Fruit fly (Drosophila melanogaster) whole organism, embryonic: Measurements from ENCODE around the gene Ddc.
A peak's percentile ranks its signal among the peaks of the same experiment; 100 is the strongest.

ENCODE experiments used
- Adf1 ChIP-seq: fragments of 200-800 bp; sonication (Bioruptor generic); IDR thresholded peaks from 2 replicates; pipeline ENCODE4 v1.3.6; 2022; ENCODE audit warnings: missing biosample characterization, missing genetic modification characterization
- CG10209 ChIP-seq: fragments of 200-800 bp; sonication (Bioruptor generic); optimal IDR thresholded peaks from 3 replicates; lab custom pipeline; 2017; ENCODE audit warnings: missing biosample characterization, mild to moderate bottlenecking, missing genetic modification characterization, missing genetic modification reagents
- CG10267 ChIP-seq: fragments of 200-800 bp; sonication (Bioruptor generic); optimal IDR thresholded peaks from 2 replicates; lab custom pipeline; 2018; ENCODE audit warnings: missing biosample characterization, mild to moderate bottlenecking, missing genetic modification characterization, moderate library complexity
- CG10543 ChIP-seq: fragments of 200-800 bp; sonication (Bioruptor generic); optimal IDR thresholded peaks from 3 replicates; lab custom pipeline; 2017; ENCODE audit warnings: missing biosample characterization, mild to moderate bottlenecking, missing genetic modification characterization, moderate library complexity
- CG11085 ChIP-seq: fragments of 200-800 bp; sonication (Bioruptor generic); IDR thresholded peaks from 2 replicates; pipeline ENCODE4 v1.3.6; 2022; ENCODE audit warnings: missing biosample characterization, missing genetic modification characterization
- CG11247 ChIP-seq: fragments of 200-800 bp; sonication (Bioruptor generic); IDR thresholded peaks from 2 replicates; pipeline ENCODE4 v1.3.6; 2022; ENCODE audit warnings: missing biosample characterization, missing genetic modification characterization
- CG11504 ChIP-seq: fragments of 200-800 bp; sonication (Bioruptor generic); optimal IDR thresholded peaks from 3 replicates; lab custom pipeline; 2019; ENCODE audit warnings: missing biosample characterization, mild to moderate bottlenecking, missing genetic modification characterization, moderate library complexity
- CG13123 ChIP-seq: fragments of 200-800 bp; sonication (Bioruptor generic); optimal IDR thresholded peaks from 2 replicates; lab custom pipeline; 2016; ENCODE audit warnings: missing biosample characterization, missing genetic modification characterization
- CG13296 ChIP-seq: fragments of 200-800 bp; sonication (Bioruptor generic); optimal IDR thresholded peaks from 3 replicates; lab custom pipeline; 2018; ENCODE audit warnings: missing biosample characterization, mild to moderate bottlenecking, missing genetic modification characterization
- CG15073 ChIP-seq: fragments of 200-800 bp; sonication (Bioruptor generic); optimal IDR thresholded peaks from 2 replicates; lab custom pipeline; 2016; ENCODE audit warnings: missing biosample characterization, missing genetic modification characterization
- CG15696 ChIP-seq: fragments of 200-800 bp; sonication (Bioruptor generic); optimal IDR thresholded peaks from 2 replicates; lab custom pipeline; 2019; ENCODE audit warnings: missing biosample characterization, mild to moderate bottlenecking, missing genetic modification characterization, moderate library complexity
- CG17568 ChIP-seq: fragments of 200-800 bp; sonication (Bioruptor generic); optimal IDR thresholded peaks from 2 replicates; lab custom pipeline; 2018; ENCODE audit warnings: missing biosample characterization, mild to moderate bottlenecking, missing genetic modification characterization, moderate library complexity
- CG17829 ChIP-seq: fragments of 200-800 bp; optimal IDR thresholded peaks from 2 replicates; lab custom pipeline; 2019; ENCODE audit warnings: missing biosample characterization, mild to moderate bottlenecking, missing genetic modification characterization, moderate library complexity
- CG2199 ChIP-seq: fragments of 200-800 bp; sonication (Bioruptor generic); IDR thresholded peaks from 3 replicates; pipeline ENCODE4 v1.3.6; 2022; ENCODE audit warnings: missing biosample characterization, missing genetic modification characterization
- CG31441 ChIP-seq: fragments of 200-800 bp; sonication (Bioruptor generic); IDR thresholded peaks from 2 replicates; pipeline ENCODE4 v1.3.6; 2022; ENCODE audit warnings: missing biosample characterization, missing genetic modification characterization
- CG7556 ChIP-seq: fragments of 200-800 bp; sonication (Bioruptor generic); optimal IDR thresholded peaks from 2 replicates; lab custom pipeline; 2017; ENCODE audit warnings: missing biosample characterization, mild to moderate bottlenecking, missing genetic modification characterization
- CG9932 ChIP-seq: fragments of 200-800 bp; sonication (Bioruptor generic); IDR thresholded peaks from 2 replicates; pipeline ENCODE4 v1.3.6; 2022; ENCODE audit warnings: missing biosample characterization, missing genetic modification characterization
- CoRest ChIP-seq: fragments of 200-800 bp; sonication (Bioruptor generic); optimal IDR thresholded peaks from 3 replicates; lab custom pipeline; 2018; ENCODE audit warnings: missing biosample characterization, mild to moderate bottlenecking, missing genetic modification characterization, moderate library complexity
- D19A ChIP-seq: fragments of 200-800 bp; optimal IDR thresholded peaks from 3 replicates; lab custom pipeline; 2019; ENCODE audit warnings: missing biosample characterization, mild to moderate bottlenecking, missing genetic modification characterization, moderate library complexity
- Hr3 ChIP-seq: fragments of 200-800 bp; sonication (Bioruptor generic); optimal IDR thresholded peaks from 3 replicates; lab custom pipeline; 2016; ENCODE audit warnings: missing biosample characterization, missing genetic modification characterization
- Six4 ChIP-seq: fragments of 200-800 bp; sonication (Bioruptor generic); optimal IDR thresholded peaks from 2 replicates; lab custom pipeline; 2016; ENCODE audit warnings: missing biosample characterization, missing genetic modification characterization
- Trl ChIP-seq, 3 experiments: fragments of >200 bp in 2 of 3; fragments of 200-800 bp in 1 of 3; sonication (Bioruptor generic) in 1 of 3; optimal IDR thresholded peaks; 2 replicates in 1 of 3; 3 replicates in 2 of 3; lab custom pipeline; 2016 to 2017; ENCODE audit warnings: missing biosample characterization in 1 of 3, missing genetic modification characterization in 1 of 3
- Vsx1 ChIP-seq: fragments of 200-800 bp; sonication (Bioruptor generic); optimal IDR thresholded peaks from 2 replicates; lab custom pipeline; 2017; ENCODE audit warnings: missing biosample characterization, mild to moderate bottlenecking, missing genetic modification characterization, missing genetic modification reagents
- Xrp1 ChIP-seq: fragments of 200-800 bp; sonication (Bioruptor generic); IDR thresholded peaks from 2 replicates; pipeline ENCODE4 v1.3.6; 2022; ENCODE audit warnings: missing biosample characterization, missing genetic modification characterization
- YL-1 ChIP-seq: fragments of 200-800 bp; sonication (Bioruptor generic); optimal IDR thresholded peaks from 3 replicates; lab custom pipeline; 2017; ENCODE audit warnings: missing biosample characterization, mild to moderate bottlenecking, missing genetic modification characterization
- ac ChIP-seq: fragments of 200-800 bp; sonication (Bioruptor generic); optimal IDR thresholded peaks from 3 replicates; lab custom pipeline; 2017; ENCODE audit warnings: missing biosample characterization, mild to moderate bottlenecking, missing genetic modification characterization
- az2 ChIP-seq: fragments of 200-800 bp; sonication (Bioruptor generic); optimal IDR thresholded peaks from 3 replicates; lab custom pipeline; 2016; ENCODE audit warnings: missing biosample characterization, missing genetic modification characterization
- chinmo ChIP-seq: fragments of 200-800 bp; sonication (Bioruptor generic); IDR thresholded peaks from 4 replicates; pipeline ENCODE4 v1.3.6; 2022; ENCODE audit warnings: missing biosample characterization, missing genetic modification characterization; ENCODE audit not compliant: partially characterized antibody
- chm ChIP-seq: fragments of 200-800 bp; sonication (Bioruptor generic); IDR thresholded peaks from 2 replicates; pipeline ENCODE4 v1.3.6; 2022; ENCODE audit warnings: missing biosample characterization, missing genetic modification characterization
- corto ChIP-seq: fragments of 200-800 bp; sonication (Bioruptor generic); optimal IDR thresholded peaks from 2 replicates; lab custom pipeline; 2016; ENCODE audit warnings: missing biosample characterization, mild to moderate bottlenecking, missing genetic modification characterization, moderate library complexity
- croc ChIP-seq: fragments of 200-800 bp; sonication (Bioruptor generic); conservative IDR thresholded peaks from 3 replicates; pipeline ENCODE4 v1.3.6; 2022; ENCODE audit warnings: missing biosample characterization, missing genetic modification characterization
- dmrt11E ChIP-seq: fragments of 200-800 bp; sonication (Bioruptor generic); optimal IDR thresholded peaks from 3 replicates; lab custom pipeline; 2018; ENCODE audit warnings: missing biosample characterization, mild to moderate bottlenecking, missing genetic modification characterization, moderate library complexity
- dmrt99B ChIP-seq: fragments of 200-800 bp; sonication (Bioruptor generic); optimal IDR thresholded peaks from 2 replicates; lab custom pipeline; 2018; ENCODE audit warnings: missing biosample characterization, mild to moderate bottlenecking, missing genetic modification characterization, moderate library complexity
- gcm ChIP-seq: fragments of 200-800 bp; sonication (Bioruptor generic); optimal IDR thresholded peaks from 2 replicates; lab custom pipeline; 2019; ENCODE audit warnings: missing biosample characterization, mild to moderate bottlenecking, missing genetic modification characterization, moderate library complexity
- grau ChIP-seq: fragments of 200-800 bp; optimal IDR thresholded peaks from 3 replicates; lab custom pipeline; 2019; ENCODE audit warnings: missing biosample characterization, mild to moderate bottlenecking, missing genetic modification characterization, moderate library complexity
- grn ChIP-seq: fragments of 200-800 bp; sonication (Bioruptor generic); optimal IDR thresholded peaks from 3 replicates; lab custom pipeline; 2017; ENCODE audit warnings: missing biosample characterization, missing genetic modification characterization
- gsb-n ChIP-seq: fragments of 200-800 bp; sonication (Bioruptor generic); optimal IDR thresholded peaks from 3 replicates; lab custom pipeline; 2018; ENCODE audit warnings: missing biosample characterization, mild to moderate bottlenecking, missing genetic modification characterization
- hb ChIP-seq: fragments of 200-800 bp; sonication (Bioruptor generic); IDR thresholded peaks from 3 replicates; pipeline ENCODE4 v1.3.6; 2022; ENCODE audit warnings: missing biosample characterization, missing genetic modification characterization; ENCODE audit not compliant: partially characterized antibody
- nmo ChIP-seq: fragments of 200-800 bp; sonication (Bioruptor generic); optimal IDR thresholded peaks from 2 replicates; lab custom pipeline; 2018; ENCODE audit warnings: missing biosample characterization, mild to moderate bottlenecking, missing genetic modification characterization, moderate library complexity
- nom ChIP-seq: fragments of 200-800 bp; sonication (Bioruptor generic); optimal IDR thresholded peaks from 2 replicates; lab custom pipeline; 2017; ENCODE audit warnings: missing biosample characterization, missing genetic modification characterization, mild to moderate bottlenecking, moderate library complexity, missing genetic modification reagents
- onecut ChIP-seq: fragments of 200-800 bp; sonication (Bioruptor generic); IDR thresholded peaks from 2 replicates; pipeline ENCODE4 v1.3.6; 2022; ENCODE audit warnings: missing biosample characterization, missing genetic modification characterization
- otp ChIP-seq: fragments of 200-800 bp; sonication (Bioruptor generic); IDR thresholded peaks from 3 replicates; pipeline ENCODE4, ENCODE4 v1.3.6; 2022; ENCODE audit warnings: missing biosample characterization, missing genetic modification characterization
- pho ChIP-seq: fragments of 200-800 bp; sonication (Bioruptor generic); optimal IDR thresholded peaks from 2 replicates; lab custom pipeline; 2016; ENCODE audit warnings: missing biosample characterization, missing genetic modification characterization
- phol ChIP-seq: fragments of 200-800 bp; sonication (Bioruptor generic); optimal IDR thresholded peaks from 3 replicates; lab custom pipeline; 2018; ENCODE audit warnings: missing biosample characterization, mild to moderate bottlenecking, missing genetic modification characterization, moderate library complexity
- psq ChIP-seq: fragments of 200-800 bp; sonication (Bioruptor generic); optimal IDR thresholded peaks from 2 replicates; lab custom pipeline; 2017; ENCODE audit warnings: missing biosample characterization, missing genetic modification characterization
- row ChIP-seq: fragments of 200-800 bp; sonication (Bioruptor generic); IDR thresholded peaks from 3 replicates; pipeline ENCODE4 v1.3.6; 2022; ENCODE audit warnings: missing biosample characterization, missing genetic modification characterization
- scrt ChIP-seq: fragments of 200-800 bp; sonication (Bioruptor generic); optimal IDR thresholded peaks from 2 replicates; lab custom pipeline; 2018; ENCODE audit warnings: missing biosample characterization, mild to moderate bottlenecking, missing genetic modification characterization, moderate library complexity
- sens ChIP-seq: fragments of 200-800 bp; sonication (Bioruptor generic); peaks from one replicate; lab custom pipeline; 2016; ENCODE audit warnings: missing biosample characterization, missing genetic modification characterization
- shn ChIP-seq: fragments of 200-800 bp; sonication (Bioruptor generic); optimal IDR thresholded peaks from 3 replicates; lab custom pipeline; 2016; ENCODE audit warnings: missing biosample characterization, missing genetic modification characterization
- vvl ChIP-seq: fragments of 200-800 bp; sonication (Bioruptor generic); IDR thresholded peaks from 2 replicates; pipeline ENCODE4 v1.3.6; 2022; ENCODE audit warnings: missing biosample characterization, missing genetic modification characterization

The Ddc gene

DNA sequence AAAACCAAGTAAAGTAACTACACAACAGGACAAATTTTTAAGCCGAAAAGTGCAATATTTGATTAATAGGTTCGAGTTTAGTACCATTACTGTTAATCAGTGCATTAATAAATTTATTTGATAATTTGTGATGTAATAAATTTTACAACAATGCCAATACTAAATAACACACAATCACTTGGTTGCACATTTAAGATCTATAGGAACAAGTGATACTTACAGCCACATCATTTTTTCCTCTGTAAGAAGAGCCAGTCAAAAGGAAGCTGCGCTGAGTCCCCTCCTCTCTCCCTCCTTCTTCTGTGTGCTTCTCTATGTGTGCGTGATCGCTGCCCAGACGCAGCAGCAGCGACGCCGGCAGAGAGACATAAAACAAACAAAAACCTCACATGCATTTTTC lies 16.6 kb upstream of the Ddc start (continued):
- TF ChIP-seq CG9932 (GFP tag; lab: Robert Waterston, UW) = no peak
- TF ChIP-seq dmrt11E (tag; lab: Kevin White, UChicago) = peak; percentile 89
- TF ChIP-seq CG31441 (GFP tag; lab: Robert Waterston, UW) = peak; percentile 31; the same call in 1 of the 2 replicates
- TF ChIP-seq ac = peak; percentile 44
- peak; percentile 49 for TF ChIP-seq CG17568 (GFP tag; lab: Kevin White, UChicago)
- peak; percentile 22; the same call in 1 of the 3 replicates for TF ChIP-seq croc (GFP tag; lab: Robert Waterston, UW)
- TF ChIP-seq gcm (GFP tag; lab: Kevin White, UChicago) = peak; percentile 55
- TF ChIP-seq CG13123 = no peak
- 0 out of 2 replicates have a peak, but pooled peaks have one; percentile 27 for TF ChIP-seq chm (GFP tag; lab: Robert Waterston, UW)
- peak; percentile 49; the same call in 1 of the 2 replicates for TF ChIP-seq Xrp1 (GFP tag; lab: Robert Waterston, UW)
- TF ChIP-seq CG7556 (GFP tag; lab: Kevin White, UChicago) = peak; percentile 34
- TF ChIP-seq sens = peak; percentile 83
- TF ChIP-seq onecut (GFP tag; lab: Robert Waterston, UW) = no peak
- peak; percentile 7 for TF ChIP-seq Hr3 (GFP tag; lab: Kevin White, UChicago)
- TF ChIP-seq phol (tag; lab: Kevin White, UChicago) = peak; percentile 60
- TF ChIP-seq shn (GFP tag; lab: Kevin White, UChicago) = no peak
- TF ChIP-seq nom (GFP tag; lab: Kevin White, UChicago) = peak; percentile 88
- TF ChIP-seq psq (GFP tag; lab: Kevin White, UChicago) = peak; percentile 71
- peak; percentile 42 for TF ChIP-seq gsb-n (tag; lab: Kevin White, UChicago)
- no peak for TF ChIP-seq pho
- peak; percentile 60 for TF ChIP-seq CG17829 (tag; lab: Kevin White, UChicago)
- TF ChIP-seq Trl (optimal IDR thresholded peaks at IDR 0.05; lab: Kevin White, UChicago) = no peak
- no peak for TF ChIP-seq Trl (GFP tag; optimal IDR thresholded peaks at IDR 0.05; lab: Kevin White, UChicago)
- no peak for TF ChIP-seq CG13296 (GFP tag; lab: Kevin White, UChicago)
- no peak for TF ChIP-seq grn
- no peak for TF ChIP-seq vvl
- TF ChIP-seq nmo (GFP tag; lab: Kevin White, UChicago) = peak; percentile 51
- no peak for TF ChIP-seq CG11247 (GFP tag; lab: Robert Waterston, UW)
- peak; percentile 4 for TF ChIP-seq Vsx1 (GFP tag; lab: Kevin White, UChicago)
- TF ChIP-seq row (GFP tag; lab: Robert Waterston, UW) = peak; percentile 40; the same call in 1 of the 3 replicates
- TF ChIP-seq D19A (tag; lab: Kevin White, UChicago) = peak; percentile 50
- peak; percentile 36 for TF ChIP-seq CG15073 (GFP tag; lab: Kevin White, UChicago)
- TF ChIP-seq CG10267 = peak; percentile 46
- peak; percentile 0 for TF ChIP-seq CG11504 (tag; lab: Kevin White, UChicago)
- 0 out of 3 replicates have a peak, but pooled peaks have one; percentile 47 for TF ChIP-seq CG2199 (GFP tag; lab: Robert Waterston, UW)
- TF ChIP-seq CG10543 = no peak
- peak; percentile 33 for TF ChIP-seq CoRest
- peak; percentile 74 for TF ChIP-seq CG15696 (tag; lab: Kevin White, UChicago)
- TF ChIP-seq CG11085 (GFP tag; lab: Robert Waterston, UW) = no peak
- no peak for TF ChIP-seq scrt (GFP tag; lab: Kevin White, UChicago)
- TF ChIP-seq corto = peak; percentile 82
- TF ChIP-seq YL-1 (GFP tag; lab: Kevin White, UChicago) = no peak
- TF ChIP-seq Adf1 = peak; percentile 14; the same call in 1 of the 2 replicates
- peak; percentile 36 for TF ChIP-seq az2
- TF ChIP-seq grau (tag; lab: Kevin White, UChicago) = peak; percentile 22
- no peak for TF ChIP-seq hb (GFP tag; lab: Robert Waterston, UW)
- no peak for TF ChIP-seq otp (GFP tag; lab: Robert Waterston, UW)
- peak; percentile 33 for TF ChIP-seq CG10209
- TF ChIP-seq Six4 = peak; percentile 40
- TF ChIP-seq chinmo = 0 out of 4 replicates have a peak, but pooled peaks have one; percentile 33
- peak; percentile 22 for TF ChIP-seq dmrt99B (tag; lab: Kevin White, UChicago)
